Worm (Caenorhabditis elegans): ENCODE results near the gene F35B12.9.

The F35B12.9 gene

DNA sequence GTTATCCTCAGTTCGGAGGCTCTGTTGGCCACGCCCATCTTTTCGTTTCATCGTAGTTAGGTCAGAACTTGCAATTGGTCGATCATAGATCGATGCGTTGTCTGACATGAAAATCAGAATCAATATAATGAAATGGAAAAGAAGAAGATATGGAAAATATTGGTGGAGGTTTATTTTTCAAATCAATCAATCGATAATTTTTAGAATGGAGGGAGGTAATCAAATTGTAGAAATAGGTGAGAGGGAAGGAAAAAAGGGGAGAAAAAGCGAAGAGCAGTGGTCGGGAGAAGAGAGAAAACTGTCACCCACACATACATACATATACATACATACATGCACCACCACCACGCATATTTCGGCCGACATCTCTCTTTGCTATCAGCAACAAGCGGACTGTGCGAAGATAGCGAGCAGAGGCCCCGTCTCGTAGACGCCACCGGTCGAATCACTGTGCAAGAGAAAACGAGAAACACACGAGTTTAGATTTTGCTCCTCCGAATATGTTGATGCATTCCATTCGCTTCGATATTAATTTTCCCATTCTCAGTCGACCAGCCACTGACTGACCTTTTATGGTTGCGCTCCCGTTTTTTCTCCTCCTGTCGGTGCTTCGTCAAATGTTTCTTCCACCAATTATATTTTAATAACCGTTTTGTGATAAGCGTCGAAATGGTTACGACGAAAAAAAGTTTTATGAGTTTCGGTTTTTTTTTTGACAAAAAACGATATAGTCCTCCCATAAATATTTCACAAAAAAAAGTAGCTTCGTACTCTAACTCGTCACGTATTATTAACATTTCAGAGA is 28.5 kb downstream of the F35B12.9 start, which contains the start of gene F35B12.10:
F35B12.10 (minus strand) TSS at position 51 of the 805 bp plus-strand sequence.
- TF ChIP-seq ceh-20 (GFP tag; IDR thresholded peaks at IDR 0.05) (no peak), hlh-11 (tag; optimal IDR thresholded peaks at IDR 0.05) (peak; percentile 83), ztf-7 (tag; optimal IDR thresholded peaks at IDR 0.05) (no peak), nhr-25 (tag; optimal IDR thresholded peaks at IDR 0.05; ENCODE audit: borderline replicate concordance, insufficient read depth) (no peak), ztf-11 (tag; optimal IDR thresholded peaks at IDR 0.05) (no peak), T26A8.4 (GFP tag; IDR thresholded peaks at IDR 0.05) (no peak), nhr-77 (tag; optimal IDR thresholded peaks at IDR 0.05) (peak; percentile 34), unc-39 (tag; optimal IDR thresholded peaks at IDR 0.05) (no peak), hif-1 (tag; optimal IDR thresholded peaks at IDR 0.05) (peak in 1 of 2 experiments; percentile 27), vab-7 (GFP tag; IDR thresholded peaks at IDR 0.05) (no peak), mdl-1 (tag; optimal IDR thresholded peaks at IDR 0.05) (no peak), aly-2 (tag; optimal IDR thresholded peaks at IDR 0.05) (no peak), ctbp-1 (GFP tag; IDR thresholded peaks at IDR 0.05) (0 out of 2 replicates have a peak, but pooled peaks have one; percentile 18), nhr-76 (tag; optimal IDR thresholded peaks at IDR 0.05) (no peak), zip-11 (GFP tag; IDR thresholded peaks at IDR 0.05) (no peak), fos-1 (tag; optimal IDR thresholded peaks at IDR 0.05) (no peak), mep-1 (tag; optimal IDR thresholded peaks at IDR 0.05) (peak; percentile 24), spr-1 (tag; optimal IDR thresholded peaks at IDR 0.05) (no peak), ceh-32 (tag; optimal IDR thresholded peaks at IDR 0.05; ENCODE audit: poor library complexity) (no peak), hmg-1.1 (GFP tag; IDR thresholded peaks at IDR 0.05) (no peak), lir-3 (tag; optimal IDR thresholded peaks at IDR 0.05) (no peak), pqm-1 (tag; optimal IDR thresholded peaks at IDR 0.05) (peak; percentile 59), madf-5 (GFP tag; IDR thresholded peaks at IDR 0.05) (no peak), zfp-2 (tag; optimal IDR thresholded peaks at IDR 0.05) (no peak), nhr-111 (GFP tag; optimal IDR thresholded peaks at IDR 0.05) (no peak), mxl-3 (GFP tag; optimal IDR thresholded peaks at IDR 0.05) (peak; percentile 55), D1046.2 (GFP tag; IDR thresholded peaks at IDR 0.05) (no peak), F26F4.8 (GFP tag; conservative IDR thresholded peaks at IDR 0.05) (no peak), duxl-1 (tag; optimal IDR thresholded peaks at IDR 0.05; ENCODE audit: poor library complexity) (no peak), mxl-2 (GFP tag; conservative IDR thresholded peaks at IDR 0.05) (no peak), lin-39 (tag; optimal IDR thresholded peaks at IDR 0.05) (no peak), F44E2.7 (GFP tag; IDR thresholded peaks at IDR 0.05) (no peak), tag-97 (GFP tag; IDR thresholded peaks at IDR 0.05) (no peak), T20F7.1 (GFP tag; optimal IDR thresholded peaks at IDR 0.05) (no peak), Y5F2A.4 (GFP tag; optimal IDR thresholded peaks at IDR 0.05) (no peak), daf-16 (GFP tag; optimal IDR thresholded peaks at IDR 0.05) (peak in 1 of 2 experiments; percentile 2), daf-16 (tag; optimal IDR thresholded peaks at IDR 0.05) (peak; percentile 62), ama-1 (optimal IDR thresholded peaks at IDR 0.05) (no peak), daf-8 (GFP tag; IDR thresholded peaks at IDR 0.05) (no peak), nhr-11 (tag; optimal IDR thresholded peaks at IDR 0.05) (no peak), tra-1 (GFP tag; IDR thresholded peaks at IDR 0.05) (0 out of 2 replicates have a peak, but pooled peaks have one; percentile 36), aha-1 (tag) (no peak), nhr-237 (tag; optimal IDR thresholded peaks at IDR 0.05) (no peak), F49E8.2 (tag; optimal IDR thresholded peaks at IDR 0.05; ENCODE audit: borderline replicate concordance) (no peak), lin-1 (GFP tag; IDR thresholded peaks at IDR 0.05) (no peak), rbr-2 (tag; optimal IDR thresholded peaks at IDR 0.05) (no peak), php-3 (GFP tag; IDR thresholded peaks at IDR 0.05) (peak; percentile 45; the same call in 1 of the 2 replicates), dmd-6 (GFP tag; IDR thresholded peaks at IDR 0.05) (peak; percentile 82), dmd-8 (GFP tag; IDR thresholded peaks at IDR 0.05) (no peak), dmd-9 (GFP tag; IDR thresholded peaks at IDR 0.05) (no peak), egl-43 (GFP tag; IDR thresholded peaks at IDR 0.05) (0 out of 2 replicates have a peak, but pooled peaks have one; percentile 14)

Measured in whole organism, L4 larva.